Worm (Caenorhabditis elegans) whole organism, late embryonic: ENCODE data around the gene dnj-16.

Experiments
- ama-1 ChIP-seq: fragments of 150-350 bp; optimal IDR thresholded peaks from 2 replicates; lab custom pipeline; 2014
- ets-4 ChIP-seq: sonication (generic microtip); optimal IDR thresholded peaks from 2 replicates; lab custom pipeline; 2016; ENCODE audit warnings: missing genetic modification characterization, missing compliant biosample characterization
- hlh-30 ChIP-seq: sonication (generic microtip); optimal IDR thresholded peaks from 2 replicates; lab custom pipeline; 2017; ENCODE audit warnings: antibody characterized with exemption, missing genetic modification characterization, missing compliant biosample characterization; ENCODE audit not compliant: insufficient read depth
- hlh-6 ChIP-seq: sonication (generic microtip); optimal IDR thresholded peaks from 2 replicates; lab custom pipeline; 2016; ENCODE audit warnings: missing genotype, missing genetic modification characterization, missing compliant biosample characterization
- npax-4 ChIP-seq: sonication (generic microtip); optimal IDR thresholded peaks from 2 replicates; lab custom pipeline; 2016; ENCODE audit warnings: missing genetic modification characterization, missing compliant biosample characterization
- pha-4 ChIP-seq: fragments of 150-350 bp; optimal IDR thresholded peaks from 2 replicates; lab custom pipeline; 2018; ENCODE audit warnings: missing biosample characterization, missing genetic modification reagents, missing genetic modification characterization
- sdc-2 ChIP-seq: sonication (generic microtip); optimal IDR thresholded peaks from 2 replicates; lab custom pipeline; 2016; ENCODE audit warnings: missing genotype, missing genetic modification characterization, missing compliant biosample characterization

DNA sequence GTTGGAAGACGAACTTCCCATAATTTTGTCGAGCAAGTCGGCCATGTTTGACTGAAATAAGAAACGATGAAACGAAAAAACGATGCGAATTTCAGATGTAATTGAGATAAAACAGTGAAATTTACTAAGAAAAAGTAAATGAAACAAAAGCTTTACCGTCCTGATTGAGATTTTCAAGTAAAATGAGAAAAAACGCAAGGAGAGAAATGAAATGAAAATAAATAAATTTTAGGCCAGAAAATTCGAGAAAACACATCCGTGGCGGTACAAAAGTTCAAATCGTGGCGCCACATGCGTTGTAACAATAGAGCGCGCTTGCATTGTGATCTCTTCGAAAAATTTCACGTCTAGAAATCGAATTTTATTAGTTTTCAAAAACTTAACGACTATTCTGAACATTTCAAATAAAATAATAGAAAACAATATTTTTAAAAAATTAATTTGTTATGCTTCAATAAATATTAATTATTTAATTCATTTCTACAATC lies 14.8 kb upstream of the dnj-16 start, which contains the start of the genes hrde-1 and C16C10.13:
- TF ChIP-seq ama-1 (lab: Kevin White, UChicago) (no peak), pha-4 (tag; lab: Kevin White, UChicago) (no peak), hlh-30 (no peak), sdc-2 (tag; lab: Kevin White, UChicago) (no peak), hlh-6 (tag; lab: Kevin White, UChicago) (no peak), npax-4 (tag; lab: Kevin White, UChicago) (no peak), ets-4 (tag; lab: Kevin White, UChicago) (no peak)
